Worm (Caenorhabditis elegans) whole organism, L1 larva: ENCODE measurements around the gene K08B12.3.

Experiments used
- C04F5.9 ChIP-seq: sonication (generic microtip); optimal IDR thresholded peaks from 2 replicates; lab custom pipeline; 2016; ENCODE audit warnings: missing genetic modification characterization, missing compliant biosample characterization
- C34B4.2 ChIP-seq: sonication (generic microtip); optimal IDR thresholded peaks from 2 replicates; lab custom pipeline; 2017; ENCODE audit warnings: mild to moderate bottlenecking, missing genetic modification characterization, missing compliant biosample characterization
- aha-1 ChIP-seq: fragments of 150-350 bp; optimal IDR thresholded peaks from 2 replicates; lab custom pipeline; 2014; ENCODE audit warnings: missing biosample characterization, missing genetic modification characterization
- aly-2 ChIP-seq: fragments of 150-350 bp; optimal IDR thresholded peaks from 2 replicates; lab custom pipeline; 2014; ENCODE audit warnings: missing biosample characterization, missing genetic modification characterization
- ama-1 ChIP-seq: fragments of 150-350 bp; optimal IDR thresholded peaks from 2 replicates; lab custom pipeline; 2014
- blmp-1 ChIP-seq: fragments of 150-350 bp; optimal IDR thresholded peaks from 2 replicates; lab custom pipeline; 2014; ENCODE audit warnings: missing biosample characterization, missing genetic modification characterization
- ceh-63 ChIP-seq: fragments of 200-800 bp; sonication (Bioruptor generic); optimal IDR thresholded peaks from 2 replicates; lab custom pipeline; 2018; ENCODE audit warnings: mild to moderate bottlenecking, missing genetic modification characterization, missing compliant biosample characterization
- ceh-8 ChIP-seq: fragments of 200-800 bp; sonication (Bioruptor generic); optimal IDR thresholded peaks from 2 replicates; lab custom pipeline; 2018; ENCODE audit warnings: mild to moderate bottlenecking, missing genetic modification characterization, moderate library complexity, missing compliant biosample characterization
- ceh-82 ChIP-seq, 3 experiments: fragments of 150-350 bp in 1 of 3; sonication (generic microtip) in 2 of 3; optimal IDR thresholded peaks; 2 replicates each; lab custom pipeline; 2014 to 2017; ENCODE audit warnings: missing biosample characterization in 3 of 3, missing genetic modification characterization in 3 of 3
- ceh-88 ChIP-seq: fragments of 200-800 bp; sonication (Bioruptor generic); IDR thresholded peaks from 2 replicates; pipeline ENCODE4 v1.3.6; 2022; ENCODE audit warnings: missing genetic modification characterization, missing compliant biosample characterization
- dpl-1 ChIP-seq, 3 experiments: fragments of 150-350 bp in 2 of 3; sonication (generic microtip) in 1 of 3; optimal IDR thresholded peaks; 2 replicates each; lab custom pipeline; 2014 to 2017; ENCODE audit warnings: missing biosample characterization in 3 of 3, missing genetic modification characterization in 3 of 3, missing genetic modification reagents in 3 of 3
- dsc-1 ChIP-seq: sonication (generic microtip); optimal IDR thresholded peaks from 2 replicates; lab custom pipeline; 2016; ENCODE audit warnings: mild to moderate bottlenecking, missing genetic modification characterization, missing compliant biosample characterization
- efl-1 ChIP-seq, 4 experiments: fragments of 150-350 bp; optimal IDR thresholded peaks in 3 of 4; peaks in 1 of 4; 1 replicate in 1 of 4; 2 replicates in 3 of 4; lab custom pipeline; 2014; ENCODE audit warnings: missing biosample characterization in 2 of 4, missing genetic modification characterization in 2 of 4, missing genetic modification reagents in 2 of 4
- elt-3 ChIP-seq, 6 experiments: fragments of 150-350 bp in 1 of 6; sonication (generic microtip); optimal IDR thresholded peaks; 2 replicates each; lab custom pipeline; 2017 to 2018; ENCODE audit warnings: missing biosample characterization in 6 of 6, missing genetic modification characterization in 6 of 6, inconsistent platforms in 1 of 6
- fkh-10 ChIP-seq: sonication (generic microtip); optimal IDR thresholded peaks from 2 replicates; lab custom pipeline; 2017; ENCODE audit warnings: missing biosample characterization, missing genetic modification reagents, missing genetic modification characterization
- fkh-4 ChIP-seq: sonication (generic microtip); optimal IDR thresholded peaks from 2 replicates; lab custom pipeline; 2016; ENCODE audit warnings: missing compliant biosample characterization, missing genetic modification characterization, borderline replicate concordance
- hlh-4 ChIP-seq: sonication (generic microtip); optimal IDR thresholded peaks from 2 replicates; lab custom pipeline; 2016; ENCODE audit warnings: mild to moderate bottlenecking, missing genetic modification characterization, missing compliant biosample characterization
- hpl-2 ChIP-seq: fragments of 150-350 bp; optimal IDR thresholded peaks from 2 replicates; lab custom pipeline; 2014; ENCODE audit warnings: missing biosample characterization, missing genetic modification reagents, missing genetic modification characterization
- irx-1 ChIP-seq: sonication (generic microtip); optimal IDR thresholded peaks from 2 replicates; lab custom pipeline; 2016; ENCODE audit warnings: missing genetic modification characterization, missing compliant biosample characterization
- lin-13 ChIP-seq: fragments of 150-350 bp; optimal IDR thresholded peaks from 2 replicates; lab custom pipeline; 2014; ENCODE audit warnings: missing biosample characterization, missing genetic modification reagents, missing genetic modification characterization
- lin-35 ChIP-seq, 2 experiments: fragments of 150-350 bp; optimal IDR thresholded peaks; 2 replicates each; lab custom pipeline; 2014; ENCODE audit warnings: missing biosample characterization in 2 of 2, missing genetic modification characterization in 2 of 2, missing genetic modification reagents in 2 of 2
- lin-39 ChIP-seq: fragments of 150-350 bp; optimal IDR thresholded peaks from 2 replicates; lab custom pipeline; 2014; ENCODE audit warnings: missing biosample characterization, missing genetic modification reagents, missing genetic modification characterization
- lsy-2 ChIP-seq, 2 experiments: fragments of 150-350 bp; optimal IDR thresholded peaks; 2 replicates each; lab custom pipeline; 2014; ENCODE audit warnings: missing biosample characterization in 2 of 2, missing genetic modification characterization in 2 of 2
- mab-9 ChIP-seq: fragments of 200-800 bp; sonication (Bioruptor generic); IDR thresholded peaks from 2 replicates; pipeline ENCODE4 v1.3.6; 2022; ENCODE audit warnings: missing genetic modification reagents, missing genetic modification characterization, missing compliant biosample characterization
- mef-2 ChIP-seq: fragments of 150-350 bp; optimal IDR thresholded peaks from 2 replicates; lab custom pipeline; 2014; ENCODE audit warnings: missing biosample characterization, missing genetic modification characterization
- mep-1 ChIP-seq: fragments of 150-350 bp; optimal IDR thresholded peaks from 2 replicates; lab custom pipeline; 2014; ENCODE audit warnings: missing biosample characterization, missing genetic modification characterization
- nhr-11 ChIP-seq: fragments of 150-350 bp; optimal IDR thresholded peaks from 2 replicates; lab custom pipeline; 2014; ENCODE audit warnings: missing biosample characterization, missing genetic modification characterization
- nhr-12 ChIP-seq: sonication (generic microtip); optimal IDR thresholded peaks from 2 replicates; lab custom pipeline; 2017; ENCODE audit warnings: missing biosample characterization, missing genetic modification characterization
- nhr-19 ChIP-seq: fragments of 200-800 bp; sonication (Bioruptor generic); conservative IDR thresholded peaks from 2 replicates; pipeline ENCODE4 v1.3.6; 2022; ENCODE audit warnings: missing genetic modification characterization, missing compliant biosample characterization
- nhr-20 ChIP-seq: sonication (generic microtip); optimal IDR thresholded peaks from 2 replicates; lab custom pipeline; 2016; ENCODE audit warnings: mild to moderate bottlenecking, missing genetic modification characterization, missing compliant biosample characterization
- nhr-47 ChIP-seq: sonication (generic microtip); optimal IDR thresholded peaks from 2 replicates; lab custom pipeline; 2016; ENCODE audit warnings: mild to moderate bottlenecking, missing genetic modification characterization, moderate library complexity, missing compliant biosample characterization
- nhr-71 ChIP-seq: sonication (generic microtip); optimal IDR thresholded peaks from 2 replicates; lab custom pipeline; 2016; ENCODE audit warnings: mild to moderate bottlenecking, missing genetic modification characterization, moderate library complexity, missing compliant biosample characterization
- nhr-77 ChIP-seq: fragments of 150-350 bp; optimal IDR thresholded peaks from 2 replicates; lab custom pipeline; 2014; ENCODE audit warnings: missing biosample characterization, missing genetic modification characterization
- nhr-85 ChIP-seq: sonication (generic microtip); peaks from one replicate; lab custom pipeline; 2016; ENCODE audit warnings: missing genetic modification characterization, inconsistent platforms, missing compliant biosample characterization
- nhr-90 ChIP-seq: sonication (generic microtip); optimal IDR thresholded peaks from 2 replicates; lab custom pipeline; 2016; ENCODE audit warnings: mild to moderate bottlenecking, missing genetic modification characterization, missing compliant biosample characterization; ENCODE audit not compliant: poor library complexity
- pag-3 ChIP-seq: sonication (generic microtip); optimal IDR thresholded peaks from 2 replicates; lab custom pipeline; 2017; ENCODE audit warnings: missing genetic modification characterization, mild to moderate bottlenecking, missing compliant biosample characterization, antibody characterized with exemption, borderline replicate concordance; ENCODE audit not compliant: insufficient read depth
- pqm-1 ChIP-seq: sonication (generic microtip); optimal IDR thresholded peaks from 3 replicates; lab custom pipeline; 2017; ENCODE audit warnings: missing biosample characterization, missing genetic modification characterization
- rnt-1 ChIP-seq: sonication (generic microtip); optimal IDR thresholded peaks from 2 replicates; lab custom pipeline; 2016; ENCODE audit warnings: mild to moderate bottlenecking, missing genetic modification characterization, moderate library complexity, missing compliant biosample characterization
- skn-1 ChIP-seq: fragments of 150-350 bp; optimal IDR thresholded peaks from 2 replicates; lab custom pipeline; 2014; ENCODE audit warnings: missing biosample characterization, missing genetic modification characterization
- snpc-4 ChIP-seq: fragments of 150-350 bp; optimal IDR thresholded peaks from 2 replicates; lab custom pipeline; 2014; ENCODE audit warnings: missing biosample characterization, missing genetic modification characterization
- sox-4 ChIP-seq: sonication (generic microtip); optimal IDR thresholded peaks from 2 replicates; lab custom pipeline; 2016; ENCODE audit warnings: missing genetic modification characterization, missing compliant biosample characterization
- sptf-1 ChIP-seq: fragments of 150-350 bp; optimal IDR thresholded peaks from 2 replicates; lab custom pipeline; 2014; ENCODE audit warnings: missing biosample characterization, missing genetic modification characterization
- unc-30 ChIP-seq: sonication (generic microtip); optimal IDR thresholded peaks from 2 replicates; lab custom pipeline; 2017; ENCODE audit warnings: missing biosample characterization, missing genetic modification characterization
- unc-86 ChIP-seq: sonication (generic microtip); optimal IDR thresholded peaks from 2 replicates; lab custom pipeline; 2016; ENCODE audit warnings: missing genetic modification characterization, missing compliant biosample characterization
- vab-15 ChIP-seq: sonication (generic microtip); optimal IDR thresholded peaks from 2 replicates; lab custom pipeline; 2017; ENCODE audit warnings: missing genotype, mild to moderate bottlenecking, missing genetic modification characterization, missing compliant biosample characterization
- xbp-1 ChIP-seq: sonication (generic microtip); optimal IDR thresholded peaks from 2 replicates; lab custom pipeline; 2016; ENCODE audit warnings: missing genetic modification characterization, missing compliant biosample characterization
- zip-4 ChIP-seq: fragments of 200-800 bp; sonication (Bioruptor generic); optimal IDR thresholded peaks from 2 replicates; lab custom pipeline; 2018; ENCODE audit warnings: mild to moderate bottlenecking, missing genetic modification characterization, moderate library complexity, missing compliant biosample characterization

K08B12.3 gene

ce11 chrV:6224984-6225617 is 9.9 kb upstream of the K08B12.3 start:
- no peak for TF ChIP-seq ama-1 (lab: Kevin White, UChicago)
- no peak for TF ChIP-seq fkh-10 (GFP tag; lab: Kevin White, UChicago)
- no peak for TF ChIP-seq C34B4.2
- TF ChIP-seq efl-1 (optimal IDR thresholded peaks at IDR 0.05; lab: Kevin White, UChicago), result no peak
- TF ChIP-seq efl-1 (GFP tag; optimal IDR thresholded peaks at IDR 0.05 in 1 of 2; lab: Kevin White, UChicago), result peak in 1 of 2 experiments; percentile 73
- TF ChIP-seq aly-2 (tag; lab: Kevin White, UChicago), result peak; percentile 45
- TF ChIP-seq lin-35 (GFP tag; optimal IDR thresholded peaks at IDR 0.05; lab: Kevin White, UChicago), result no peak
- TF ChIP-seq ceh-88 (GFP tag; lab: Robert Waterston, UW), result no peak
- peak; percentile 72 for TF ChIP-seq ceh-63 (GFP tag; lab: Kevin White, UChicago)
- TF ChIP-seq xbp-1 (tag; lab: Kevin White, UChicago), result no peak
- peak in 1 of 6 experiments; percentile 3 for TF ChIP-seq elt-3 (tag; optimal IDR thresholded peaks at IDR 0.05; lab: Kevin White, UChicago)
- TF ChIP-seq lsy-2 (tag; optimal IDR thresholded peaks at IDR 0.05; lab: Kevin White, UChicago), result peak; percentile 18 to 42
- 0 out of 2 replicates have a peak, but pooled peaks have one; percentile 24 for TF ChIP-seq mab-9
- TF ChIP-seq irx-1, result no peak
- TF ChIP-seq lin-13 (GFP tag; lab: Kevin White, UChicago), result peak; percentile 17
- peak; percentile 4 for TF ChIP-seq nhr-90
- no peak for TF ChIP-seq ceh-8
- no peak for TF ChIP-seq unc-86 (tag; lab: Kevin White, UChicago)
- TF ChIP-seq rnt-1, result peak; percentile 37
- TF ChIP-seq nhr-11 (tag; lab: Kevin White, UChicago), result no peak
- TF ChIP-seq, all 84 proteins: peak for 9

DNA sequence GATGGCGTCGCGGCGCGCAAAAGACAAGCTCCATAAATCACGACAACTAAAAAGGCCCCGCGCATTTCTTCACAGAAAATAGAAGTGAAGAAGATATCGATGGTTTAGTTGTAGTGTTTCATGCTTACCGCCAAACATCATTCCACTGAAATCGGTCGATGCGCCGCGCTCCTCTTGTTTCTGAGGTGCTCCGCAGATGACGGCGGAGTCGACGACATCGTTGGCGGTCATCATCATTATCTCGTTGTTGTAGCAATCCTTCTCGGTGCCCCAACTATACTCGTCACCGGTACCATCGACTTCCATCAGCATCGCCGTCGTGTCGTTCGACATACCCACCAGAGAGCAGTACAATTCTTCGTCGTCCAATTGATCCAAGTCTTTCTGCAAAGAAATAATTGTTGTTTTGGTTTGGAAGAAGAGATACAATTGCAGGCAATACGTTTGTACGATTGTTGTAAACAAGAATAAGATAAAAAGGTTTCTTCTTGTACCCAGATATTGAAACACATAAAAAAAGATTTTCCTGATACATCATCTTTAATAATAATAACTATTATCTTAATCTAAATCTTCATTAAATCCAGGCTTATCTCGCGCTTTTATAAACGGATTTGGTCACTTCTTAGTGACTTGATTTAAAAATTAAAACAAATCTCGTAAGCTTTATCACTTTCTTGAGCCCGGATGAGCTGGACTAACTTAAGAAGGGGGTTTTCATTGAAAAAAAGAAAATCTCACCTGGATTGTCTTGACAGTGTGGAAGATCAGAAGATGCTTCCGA is 9.0 kb upstream of the K08B12.3 start:
- no peak for TF ChIP-seq hpl-2 (GFP tag; lab: Kevin White, UChicago)
- no peak for TF ChIP-seq dpl-1 (GFP tag; optimal IDR thresholded peaks at IDR 0.05; lab: Kevin White, UChicago)
- TF ChIP-seq C04F5.9, result peak; percentile 2
- TF ChIP-seq mep-1 (tag; lab: Kevin White, UChicago), result peak; percentile 25
- TF ChIP-seq nhr-71 (tag; lab: Kevin White, UChicago), result no peak
- TF ChIP-seq zip-4, result no peak
- TF ChIP-seq mef-2 (tag; lab: Kevin White, UChicago), result no peak
- no peak for TF ChIP-seq pag-3
- TF ChIP-seq aha-1 (tag; lab: Kevin White, UChicago), result no peak
- no peak for TF ChIP-seq vab-15
- TF ChIP-seq sox-4 (tag; lab: Kevin White, UChicago), result no peak
- no peak for TF ChIP-seq snpc-4 (tag; lab: Kevin White, UChicago)
- peak; percentile 30 for TF ChIP-seq rnt-1
- peak; percentile 26 for TF ChIP-seq nhr-47 (tag; lab: Kevin White, UChicago)
- no peak for TF ChIP-seq fkh-4 (tag; lab: Kevin White, UChicago)
- TF ChIP-seq xbp-1 (tag; lab: Kevin White, UChicago), result no peak
- TF ChIP-seq efl-1 (optimal IDR thresholded peaks at IDR 0.05; lab: Kevin White, UChicago), result no peak
- TF ChIP-seq efl-1 (GFP tag; optimal IDR thresholded peaks at IDR 0.05 in 1 of 2; lab: Kevin White, UChicago), result no peak
- peak; percentile 68 for TF ChIP-seq dsc-1 (tag; lab: Kevin White, UChicago)
- TF ChIP-seq nhr-90, result no peak
- no peak for TF ChIP-seq sptf-1 (tag; lab: Kevin White, UChicago)
- TF ChIP-seq nhr-77 (tag; lab: Kevin White, UChicago), result no peak
- no peak for TF ChIP-seq ceh-88 (GFP tag; lab: Robert Waterston, UW)
- no peak for TF ChIP-seq nhr-12 (tag; lab: Kevin White, UChicago)
- peak; percentile 21 for TF ChIP-seq lin-39 (tag; lab: Kevin White, UChicago)
- no peak for TF ChIP-seq lin-35 (GFP tag; optimal IDR thresholded peaks at IDR 0.05; lab: Kevin White, UChicago)
- TF ChIP-seq nhr-11 (tag; lab: Kevin White, UChicago), result no peak
- peak; percentile 56 for TF ChIP-seq ama-1 (lab: Kevin White, UChicago)
- TF ChIP-seq unc-30 (tag; lab: Kevin White, UChicago), result no peak
- TF ChIP-seq lin-13 (GFP tag; lab: Kevin White, UChicago), result no peak
- TF ChIP-seq blmp-1, result peak; percentile 7
- no peak for TF ChIP-seq nhr-19 (GFP tag; lab: Robert Waterston, UW)
- TF ChIP-seq skn-1 (tag; lab: Kevin White, UChicago), result no peak
- TF ChIP-seq hlh-4 (tag; lab: Kevin White, UChicago), result no peak
- TF ChIP-seq pqm-1, result no peak
- TF ChIP-seq nhr-85, result peak; percentile 83
- TF ChIP-seq nhr-20 (tag; lab: Kevin White, UChicago), result no peak
- TF ChIP-seq ceh-82 (tag; optimal IDR thresholded peaks at IDR 0.05; lab: Kevin White, UChicago), result no peak
- TF ChIP-seq aly-2 (tag; lab: Kevin White, UChicago), result no peak
